Fruit fly (Drosophila melanogaster): ENCODE results near the gene norpA.

The norpA gene

dm6 chrX:4380381-4380780 lies 58.0 kb downstream of the norpA start:
- TF ChIP-seq spab (GFP tag; optimal IDR thresholded peaks at IDR 0.05), result no peak
- no peak for TF ChIP-seq CG16779 (tag; optimal IDR thresholded peaks at IDR 0.05)
- no peak for TF ChIP-seq esn (GFP tag; optimal IDR thresholded peaks at IDR 0.05)
- TF ChIP-seq pdm3 (GFP tag; optimal IDR thresholded peaks at IDR 0.05), result peak; percentile 0
- no peak for TF ChIP-seq topi (GFP tag; optimal IDR thresholded peaks at IDR 0.05)
- TF ChIP-seq CG3919 (GFP tag; optimal IDR thresholded peaks at IDR 0.05), result no peak
- no peak for TF ChIP-seq net (GFP tag; optimal IDR thresholded peaks at IDR 0.05)
- TF ChIP-seq Hr4 (GFP tag; optimal IDR thresholded peaks at IDR 0.05), result no peak
- TF ChIP-seq Eip75B (GFP tag; optimal IDR thresholded peaks at IDR 0.05), result no peak
- peak; percentile 71 for TF ChIP-seq Eip78C (GFP tag)
- no peak for TF ChIP-seq Sox14 (GFP tag; optimal IDR thresholded peaks at IDR 0.05)
- TF ChIP-seq CG32006 (GFP tag; optimal IDR thresholded peaks at IDR 0.05), result peak; percentile 22
- TF ChIP-seq Lpt (GFP tag; optimal IDR thresholded peaks at IDR 0.05), result no peak
- peak; percentile 60 for TF ChIP-seq svp (GFP tag)
- no peak for TF ChIP-seq Eip93F (GFP tag; optimal IDR thresholded peaks at IDR 0.05)
- TF ChIP-seq Smox (GFP tag; optimal IDR thresholded peaks at IDR 0.05), result no peak

- TF ChIP-seq cyc (GFP tag; optimal IDR thresholded peaks at IDR 0.05) (no peak), CG9139 (GFP tag; optimal IDR thresholded peaks at IDR 0.05) (no peak), dsx (GFP tag; optimal IDR thresholded peaks at IDR 0.05; ENCODE audit: poor library complexity, severe bottlenecking) (peak; percentile 76), OdsH (GFP tag; optimal IDR thresholded peaks at IDR 0.05) (no peak), CG6163 (GFP tag; IDR thresholded peaks at IDR 0.05) (0 out of 3 replicates have a peak, but pooled peaks have one; percentile 25), Ets96B (tag; optimal IDR thresholded peaks at IDR 0.05) (no peak), spab (GFP tag; optimal IDR thresholded peaks at IDR 0.05) (no peak), CG15336 (GFP tag; IDR thresholded peaks at IDR 0.05) (no peak), CG8632 (GFP tag; optimal IDR thresholded peaks at IDR 0.05) (no peak), CG6854 (GFP tag; optimal IDR thresholded peaks at IDR 0.05) (no peak), Blimp-1 (GFP tag; optimal IDR thresholded peaks at IDR 0.05) (no peak), net (GFP tag; optimal IDR thresholded peaks at IDR 0.05) (no peak)
Measured at dm6 chrX:4381113-4381512, 58.7 kb downstream of the norpA start.

- TF ChIP-seq Eip78C (GFP tag), result peak; percentile 81
- TF ChIP-seq acj6 (GFP tag; optimal IDR thresholded peaks at IDR 0.05), result peak; percentile 72
- peak; percentile 46; the same call in 2 of the 3 replicates for TF ChIP-seq eg (GFP tag; IDR thresholded peaks at IDR 0.05)
- peak; percentile 60 for TF ChIP-seq Ets21C (GFP tag; optimal IDR thresholded peaks at IDR 0.05)
- peak; percentile 58 for TF ChIP-seq CG3032 (tag; optimal IDR thresholded peaks at IDR 0.05)
- TF ChIP-seq achi (GFP tag; optimal IDR thresholded peaks at IDR 0.05), result peak; percentile 69
- TF ChIP-seq CG6276 (GFP tag; optimal IDR thresholded peaks at IDR 0.05), result peak; percentile 19
- TF ChIP-seq CG6792 (GFP tag; optimal IDR thresholded peaks at IDR 0.05), result peak; percentile 66
- TF ChIP-seq CG8119 (GFP tag; IDR thresholded peaks at IDR 0.05), result peak; percentile 46; the same call in 1 of the 3 replicates
- TF ChIP-seq esn (GFP tag; optimal IDR thresholded peaks at IDR 0.05), result peak; percentile 84
- peak; percentile 77 for TF ChIP-seq CG3919 (GFP tag; optimal IDR thresholded peaks at IDR 0.05)
- peak; percentile 76 for TF ChIP-seq Eip75B (GFP tag; optimal IDR thresholded peaks at IDR 0.05)
- TF ChIP-seq ss (GFP tag; optimal IDR thresholded peaks at IDR 0.05), result peak; percentile 22 to 61
- TF ChIP-seq CG6854 (GFP tag; optimal IDR thresholded peaks at IDR 0.05), result peak; percentile 52
- TF ChIP-seq Blimp-1 (GFP tag; optimal IDR thresholded peaks at IDR 0.05), result peak; percentile 19
- TF ChIP-seq dac (GFP tag; optimal IDR thresholded peaks at IDR 0.05), result no peak
- no peak for TF ChIP-seq fkh (GFP tag; optimal IDR thresholded peaks at IDR 0.05)
- TF ChIP-seq CG32006 (GFP tag; optimal IDR thresholded peaks at IDR 0.05), result peak; percentile 58
- peak; percentile 70 for TF ChIP-seq vri (GFP tag; optimal IDR thresholded peaks at IDR 0.05)
- peak; percentile 76 for TF ChIP-seq lz (GFP tag; optimal IDR thresholded peaks at IDR 0.05)
- TF ChIP-seq cyc (GFP tag; optimal IDR thresholded peaks at IDR 0.05), result peak; percentile 80
- peak; percentile 73 for TF ChIP-seq Smox (GFP tag; optimal IDR thresholded peaks at IDR 0.05)
- peak; percentile 73 for TF ChIP-seq pdm3 (GFP tag; optimal IDR thresholded peaks at IDR 0.05)
- no peak for TF ChIP-seq dsx (GFP tag; optimal IDR thresholded peaks at IDR 0.05; ENCODE audit: poor library complexity, severe bottlenecking)
- TF ChIP-seq Hr39 (GFP tag; optimal IDR thresholded peaks at IDR 0.05), result peak; percentile 81
- no peak for TF ChIP-seq CG4318 (GFP tag; optimal IDR thresholded peaks at IDR 0.05)
- TF ChIP-seq Sox102F (GFP tag; optimal IDR thresholded peaks at IDR 0.05), result peak; percentile 74
- no peak for TF ChIP-seq CG11294 (GFP tag; IDR thresholded peaks at IDR 0.05)
- TF ChIP-seq Hr38 (GFP tag; optimal IDR thresholded peaks at IDR 0.05), result no peak
- peak; percentile 42 for TF ChIP-seq Sox15 (GFP tag; optimal IDR thresholded peaks at IDR 0.05)
- peak; percentile 61 for TF ChIP-seq CG8319 (GFP tag; optimal IDR thresholded peaks at IDR 0.05)
- peak; percentile 68 for TF ChIP-seq CG10669 (GFP tag; optimal IDR thresholded peaks at IDR 0.05)
- peak; percentile 14 for TF ChIP-seq Lpt (GFP tag; optimal IDR thresholded peaks at IDR 0.05)
Measured at dm6 chrX:4391326-4391761, 68.9 kb downstream of the norpA start.

Data from whole organism, prepupa.